Worm (Caenorhabditis elegans): ENCODE data around the gene srd-32.

DNA sequence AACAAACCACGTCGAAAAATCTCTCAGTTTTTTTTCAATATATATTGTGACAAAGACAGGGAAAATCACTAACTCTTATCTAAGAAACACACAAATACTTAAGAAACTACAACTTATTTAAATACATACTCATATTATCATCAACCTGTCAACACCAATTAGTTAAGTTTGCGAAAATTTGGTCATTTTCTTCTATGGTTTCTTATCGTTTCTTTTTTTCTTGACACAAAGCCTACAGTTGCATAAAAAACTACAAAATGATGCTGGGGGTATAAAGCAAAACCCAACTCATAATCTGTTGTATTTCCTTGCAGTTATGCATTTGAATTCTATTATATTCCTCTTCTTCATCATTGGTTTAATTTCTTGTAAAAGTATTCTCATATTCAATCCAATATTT, 35.6 kb downstream of the srd-32 start, which contains the start of gene ugt-67:
- TF ChIP-seq W03F9.2 (tag; optimal IDR thresholded peaks at IDR 0.05) (no peak), dao-5 (tag; optimal IDR thresholded peaks at IDR 0.05) (no peak)

All from whole organism, L4/young adult.